Worm (Caenorhabditis elegans) whole organism, L4 larva: ENCODE measurements around the gene K07F5.16.

Source experiments
- D1046.2 ChIP-seq: fragments of 200-800 bp; sonication (Bioruptor generic); IDR thresholded peaks from 2 replicates; pipeline ENCODE4 v1.3.6; 2022; ENCODE audit warnings: missing genetic modification characterization, missing compliant biosample characterization
- F10B5.3 ChIP-seq: sonication (generic microtip); optimal IDR thresholded peaks from 2 replicates; lab custom pipeline; 2016; ENCODE audit warnings: mild to moderate bottlenecking, missing genetic modification characterization, missing compliant biosample characterization
- F37D6.2 ChIP-seq: sonication (generic microtip); optimal IDR thresholded peaks from 2 replicates; lab custom pipeline; 2016; ENCODE audit warnings: mild to moderate bottlenecking, missing genetic modification characterization, missing compliant biosample characterization
- T20F7.1 ChIP-seq: fragments of 200-800 bp; sonication (Bioruptor generic); optimal IDR thresholded peaks from 2 replicates; lab custom pipeline; 2018; ENCODE audit warnings: mild to moderate bottlenecking, missing genetic modification characterization, missing compliant biosample characterization
- Y48G9A.11 ChIP-seq: fragments of 200-800 bp; sonication (Bioruptor generic); IDR thresholded peaks from 2 replicates; pipeline ENCODE4 v1.3.6; 2022; ENCODE audit warnings: missing genetic modification reagents, missing genetic modification characterization, missing compliant biosample characterization
- ZK337.2 ChIP-seq: fragments of 200-800 bp; sonication (Bioruptor generic); IDR thresholded peaks from 2 replicates; pipeline ENCODE4 v1.3.6; 2022; ENCODE audit warnings: missing genetic modification reagents, missing genetic modification characterization, missing compliant biosample characterization
- ama-1 ChIP-seq: fragments of 150-350 bp; optimal IDR thresholded peaks from 2 replicates; lab custom pipeline; 2014; ENCODE audit warnings: inconsistent platforms, mixed read lengths
- arid-1 ChIP-seq: fragments of 200-800 bp; sonication (Bioruptor generic); conservative IDR thresholded peaks from 2 replicates; pipeline ENCODE4 v1.3.6; 2022; ENCODE audit warnings: missing genetic modification reagents, missing genetic modification characterization, missing compliant biosample characterization
- ceh-44 ChIP-seq: fragments of 200-800 bp; sonication (Bioruptor generic); IDR thresholded peaks from 2 replicates; pipeline ENCODE4 v1.3.6; 2022; ENCODE audit warnings: missing genetic modification reagents, missing genetic modification characterization, missing compliant biosample characterization
- ctbp-1 ChIP-seq: fragments of 200-800 bp; sonication (Bioruptor generic); IDR thresholded peaks from 2 replicates; pipeline ENCODE4 v1.3.6; 2022; ENCODE audit warnings: missing genetic modification reagents, missing genetic modification characterization, missing compliant biosample characterization
- daf-16 ChIP-seq, 3 experiments: sonication (generic microtip); optimal IDR thresholded peaks; 2 replicates each; lab custom pipeline; 2016 to 2017; ENCODE audit warnings: missing genetic modification characterization in 3 of 3, missing genetic modification reagents in 3 of 3, mild to moderate bottlenecking in 2 of 3, missing compliant biosample characterization in 2 of 3, missing biosample characterization in 1 of 3, moderate library complexity in 1 of 3
- daf-19 ChIP-seq: fragments of 200-800 bp; sonication (Bioruptor generic); conservative IDR thresholded peaks from 2 replicates; pipeline ENCODE4 v1.3.6; 2022; ENCODE audit warnings: missing genetic modification characterization, missing compliant biosample characterization
- dmd-6 ChIP-seq: fragments of 200-800 bp; sonication (Bioruptor generic); IDR thresholded peaks from 2 replicates; pipeline ENCODE4 v1.3.6; 2022; ENCODE audit warnings: missing genetic modification reagents, missing genetic modification characterization, missing compliant biosample characterization
- dpl-1 ChIP-seq: fragments of 150-350 bp; optimal IDR thresholded peaks from 2 replicates; lab custom pipeline; 2014; ENCODE audit warnings: missing biosample characterization, missing genetic modification reagents, missing genetic modification characterization
- duxl-1 ChIP-seq: sonication (generic microtip); optimal IDR thresholded peaks from 2 replicates; lab custom pipeline; 2016; ENCODE audit warnings: mild to moderate bottlenecking, missing genetic modification characterization, moderate library complexity, missing compliant biosample characterization; ENCODE audit not compliant: poor library complexity
- dve-1 ChIP-seq: sonication (generic microtip); optimal IDR thresholded peaks from 2 replicates; lab custom pipeline; 2017; ENCODE audit warnings: antibody characterized with exemption, mild to moderate bottlenecking, missing genetic modification characterization, missing compliant biosample characterization; ENCODE audit not compliant: insufficient read depth
- egl-27 ChIP-seq: sonication (generic microtip); optimal IDR thresholded peaks from 3 replicates; lab custom pipeline; 2017; ENCODE audit warnings: missing biosample characterization, missing genetic modification reagents, missing genetic modification characterization
- egl-43 ChIP-seq: fragments of 200-800 bp; sonication (Bioruptor generic); IDR thresholded peaks from 2 replicates; pipeline ENCODE4 v1.3.6; 2022; ENCODE audit warnings: missing genetic modification reagents, missing genetic modification characterization, missing compliant biosample characterization
- fkh-10 ChIP-seq: fragments of 150-350 bp; optimal IDR thresholded peaks from 2 replicates; lab custom pipeline; 2014; ENCODE audit warnings: missing biosample characterization, missing genetic modification reagents, missing genetic modification characterization
- hif-1 ChIP-seq, 2 experiments: sonication (generic microtip); optimal IDR thresholded peaks; 2 replicates each; lab custom pipeline; 2016 to 2017; ENCODE audit warnings: missing compliant biosample characterization in 2 of 2, missing genetic modification characterization in 2 of 2, missing genetic modification reagents in 2 of 2, missing genotype in 2 of 2, mild to moderate bottlenecking in 1 of 2
- hlh-11 ChIP-seq: fragments of 200-800 bp; sonication (Bioruptor generic); optimal IDR thresholded peaks from 2 replicates; lab custom pipeline; 2018; ENCODE audit warnings: mild to moderate bottlenecking, missing genetic modification characterization, missing compliant biosample characterization
- hmg-1.1 ChIP-seq: fragments of 200-800 bp; sonication (Bioruptor generic); IDR thresholded peaks from 2 replicates; pipeline ENCODE4 v1.3.6; 2022; ENCODE audit warnings: missing genetic modification reagents, missing genetic modification characterization, missing compliant biosample characterization
- jun-1 ChIP-seq: fragments of 150-350 bp; optimal IDR thresholded peaks from 2 replicates; lab custom pipeline; 2014; ENCODE audit warnings: missing biosample characterization, missing genetic modification reagents, missing genetic modification characterization
- lim-7 ChIP-seq: fragments of 200-800 bp; sonication (Bioruptor generic); IDR thresholded peaks from 2 replicates; pipeline ENCODE4 v1.3.6; 2022; ENCODE audit warnings: missing genetic modification characterization, missing compliant biosample characterization
- lin-38 ChIP-seq: fragments of 200-800 bp; sonication (Bioruptor generic); IDR thresholded peaks from 2 replicates; pipeline ENCODE4 v1.3.6; 2022; ENCODE audit warnings: missing genetic modification reagents, missing genetic modification characterization, missing compliant biosample characterization
- lsy-2 ChIP-seq, 2 experiments: fragments of 150-350 bp in 1 of 2; sonication (generic microtip) in 1 of 2; optimal IDR thresholded peaks; 2 replicates each; lab custom pipeline; 2014 to 2017; ENCODE audit warnings: missing biosample characterization in 2 of 2, missing genetic modification characterization in 2 of 2
- mes-2 ChIP-seq: sonication (generic microtip); optimal IDR thresholded peaks from 2 replicates; lab custom pipeline; 2016; ENCODE audit warnings: missing genotype, mild to moderate bottlenecking, missing genetic modification characterization, missing compliant biosample characterization; ENCODE audit not compliant: poor library complexity, severe bottlenecking
- mxl-3 ChIP-seq: fragments of 200-800 bp; sonication (Bioruptor generic); optimal IDR thresholded peaks from 2 replicates; lab custom pipeline; 2018; ENCODE audit warnings: mild to moderate bottlenecking, missing genetic modification characterization, missing compliant biosample characterization
- nhr-10 ChIP-seq: fragments of 150-350 bp; optimal IDR thresholded peaks from 2 replicates; lab custom pipeline; 2014; ENCODE audit warnings: missing biosample characterization, missing genetic modification characterization
- nhr-102 ChIP-seq: sonication (generic microtip); optimal IDR thresholded peaks from 2 replicates; lab custom pipeline; 2016; ENCODE audit warnings: mild to moderate bottlenecking, missing genetic modification characterization, moderate library complexity, missing compliant biosample characterization
- nhr-41 ChIP-seq: fragments of 200-800 bp; sonication (Bioruptor generic); IDR thresholded peaks from 2 replicates; pipeline ENCODE4 v1.3.6; 2022; ENCODE audit warnings: missing genetic modification reagents, missing genetic modification characterization, missing compliant biosample characterization
- nhr-48 ChIP-seq: sonication (generic microtip); optimal IDR thresholded peaks from 2 replicates; lab custom pipeline; 2016; ENCODE audit warnings: mild to moderate bottlenecking, missing genetic modification characterization, missing compliant biosample characterization
- nhr-6 ChIP-seq: fragments of 150-350 bp; optimal IDR thresholded peaks from 2 replicates; lab custom pipeline; 2014; ENCODE audit warnings: missing biosample characterization, missing genetic modification characterization
- nhr-76 ChIP-seq: fragments of 150-350 bp; optimal IDR thresholded peaks from 2 replicates; lab custom pipeline; 2014; ENCODE audit warnings: missing biosample characterization, missing genetic modification characterization
- php-3 ChIP-seq: fragments of 200-800 bp; sonication (Bioruptor generic); IDR thresholded peaks from 2 replicates; pipeline ENCODE4 v1.3.6; 2022; ENCODE audit warnings: missing genetic modification reagents, missing genetic modification characterization, missing compliant biosample characterization
- pqm-1 ChIP-seq: sonication (generic microtip); optimal IDR thresholded peaks from 2 replicates; lab custom pipeline; 2017; ENCODE audit warnings: missing biosample characterization, missing genetic modification characterization
- set-16 ChIP-seq: fragments of 200-800 bp; sonication (Bioruptor generic); IDR thresholded peaks from 2 replicates; pipeline ENCODE4 v1.3.6; 2022; ENCODE audit warnings: missing genetic modification reagents, missing genetic modification characterization, missing compliant biosample characterization
- skn-1 ChIP-seq: fragments of 150-350 bp; optimal IDR thresholded peaks from 2 replicates; lab custom pipeline; 2014; ENCODE audit warnings: missing biosample characterization, missing genetic modification characterization
- spr-1 ChIP-seq: sonication (generic microtip); optimal IDR thresholded peaks from 2 replicates; lab custom pipeline; 2016; ENCODE audit warnings: mild to moderate bottlenecking, missing genetic modification characterization, missing compliant biosample characterization
- tag-97 ChIP-seq: fragments of 200-800 bp; sonication (Bioruptor generic); IDR thresholded peaks from 2 replicates; pipeline ENCODE4 v1.3.6; 2022; ENCODE audit warnings: missing genetic modification characterization, missing compliant biosample characterization
- tra-1 ChIP-seq: fragments of 200-800 bp; sonication (Bioruptor generic); IDR thresholded peaks from 2 replicates; pipeline ENCODE4 v1.3.6; 2022; ENCODE audit warnings: missing genetic modification reagents, missing genetic modification characterization, missing compliant biosample characterization
- unc-130 ChIP-seq: sonication (generic microtip); optimal IDR thresholded peaks from 2 replicates; lab custom pipeline; 2016; ENCODE audit warnings: missing genetic modification reagents, missing genetic modification characterization, missing compliant biosample characterization
- vab-7 ChIP-seq: fragments of 200-800 bp; sonication (Bioruptor generic); IDR thresholded peaks from 2 replicates; pipeline ENCODE4 v1.3.6; 2022; ENCODE audit warnings: missing genetic modification reagents, missing genetic modification characterization, missing compliant biosample characterization
- zag-1 ChIP-seq: fragments of 150-350 bp; optimal IDR thresholded peaks from 2 replicates; lab custom pipeline; 2014; ENCODE audit warnings: missing biosample characterization, missing genetic modification characterization
- zip-11 ChIP-seq: fragments of 200-800 bp; sonication (Bioruptor generic); IDR thresholded peaks from 2 replicates; pipeline ENCODE4 v1.3.6; 2022; ENCODE audit warnings: missing genetic modification characterization, missing compliant biosample characterization

The K07F5.16 gene

ce11 chrIV:9852818-9853466 lies 11.0 kb upstream of the K07F5.16 start:
- TF ChIP-seq set-16 (GFP tag; lab: Robert Waterston, UW) = peak; percentile 93
- TF ChIP-seq ceh-44 = no peak

- TF ChIP-seq tag-97 (GFP tag; lab: Robert Waterston, UW) (no peak), daf-19 (GFP tag; lab: Robert Waterston, UW) (no peak), nhr-48 (no peak), vab-7 (GFP tag; lab: Robert Waterston, UW) (no peak), nhr-102 (no peak), pqm-1 (peak; percentile 47), nhr-76 (tag; lab: Kevin White, UChicago) (no peak), dve-1 (tag; lab: Kevin White, UChicago) (peak; percentile 13), skn-1 (tag; lab: Kevin White, UChicago) (no peak), lsy-2 (tag; optimal IDR thresholded peaks at IDR 0.05; lab: Kevin White, UChicago) (no peak), nhr-41 (no peak), ctbp-1 (GFP tag; lab: Robert Waterston, UW) (no peak), hif-1 (tag; optimal IDR thresholded peaks at IDR 0.05; lab: Kevin White, UChicago) (no peak), dmd-6 (GFP tag; lab: Robert Waterston, UW) (peak; percentile 30; the same call in 1 of the 2 replicates), Y48G9A.11 (GFP tag; lab: Robert Waterston, UW) (no peak)
- TF ChIP-seq, all 104 proteins: peak for 3
These were observed 9.0 kb upstream of the K07F5.16 start for ce11 chrIV:9854952-9855351.

ce11 chrIV:9855712-9856111 lies 8.2 kb upstream of the K07F5.16 start, which contains the start of gene K07F5.12:
Gene K07F5.12, plus strand, starts transcription at chrIV:9856012.
- TF ChIP-seq arid-1 (GFP tag; lab: Robert Waterston, UW) (no peak), fkh-10 (GFP tag; lab: Kevin White, UChicago) (no peak), mxl-3 (GFP tag; lab: Kevin White, UChicago) (no peak), php-3 (GFP tag; lab: Robert Waterston, UW) (no peak), D1046.2 (GFP tag; lab: Robert Waterston, UW) (no peak), mes-2 (tag; lab: Kevin White, UChicago) (no peak), jun-1 (no peak), egl-43 (no peak), nhr-10 (tag; lab: Kevin White, UChicago) (no peak), dpl-1 (GFP tag; lab: Kevin White, UChicago) (no peak), daf-16 (GFP tag; optimal IDR thresholded peaks at IDR 0.05; lab: Kevin White, UChicago) (no peak), daf-16 (tag; optimal IDR thresholded peaks at IDR 0.05; lab: Kevin White, UChicago) (no peak), nhr-6 (tag; lab: Kevin White, UChicago) (no peak), ZK337.2 (GFP tag; lab: Robert Waterston, UW) (no peak), egl-27 (tag; lab: Kevin White, UChicago) (no peak)
- TF ChIP-seq, all 104 proteins: peak for 0

- TF ChIP-seq hlh-11 (tag; lab: Kevin White, UChicago) (no peak), tra-1 (GFP tag; lab: Robert Waterston, UW) (no peak), F10B5.3 (no peak), fkh-10 (GFP tag; lab: Kevin White, UChicago) (no peak), ama-1 (lab: Kevin White, UChicago) (no peak), nhr-48 (no peak), lim-7 (GFP tag; lab: Robert Waterston, UW) (no peak), F37D6.2 (no peak), duxl-1 (no peak), spr-1 (no peak), zip-11 (GFP tag; lab: Robert Waterston, UW) (no peak), zag-1 (tag; lab: Kevin White, UChicago) (no peak), lin-38 (peak; percentile 86), set-16 (GFP tag; lab: Robert Waterston, UW) (no peak), dve-1 (tag; lab: Kevin White, UChicago) (peak; percentile 20), lsy-2 (tag; optimal IDR thresholded peaks at IDR 0.05; lab: Kevin White, UChicago) (no peak), unc-130 (GFP tag; lab: Kevin White, UChicago) (peak; percentile 10), T20F7.1 (GFP tag; lab: Kevin White, UChicago) (peak; percentile 7), hmg-1.1 (GFP tag; lab: Robert Waterston, UW) (no peak)
These were observed 5.9 kb upstream of the K07F5.16 start, which contains the start of gene npp-1 for ce11 chrIV:9857952-9858488. Gene npp-1, plus strand, starts transcription at chrIV:9858488.
